Fruit fly (Drosophila melanogaster) whole organism: Measurements from ENCODE around the gene TfIIEbeta.

Experiments
- CG8478 ChIP-seq: fragments of >200 bp; optimal IDR thresholded peaks from 2 replicates; lab custom pipeline; 2018; ENCODE audit warnings: inconsistent platforms
- Dll ChIP-seq: fragments of >200 bp; optimal IDR thresholded peaks from 2 replicates; lab custom pipeline; 2017
- EcR ChIP-seq, 2 experiments: fragments of >200 bp; optimal IDR thresholded peaks; 2 replicates each; lab custom pipeline; 2017; ENCODE audit warnings: missing biosample characterization in 2 of 2, missing genetic modification characterization in 2 of 2, missing genetic modification reagents in 2 of 2
- pan ChIP-seq: fragments of >200 bp; optimal IDR thresholded peaks from 2 replicates; lab custom pipeline; 2017
- psq ChIP-seq: fragments of >200 bp; optimal IDR thresholded peaks from 2 replicates; lab custom pipeline; 2017
- usp ChIP-seq: fragments of >200 bp; optimal IDR thresholded peaks from 2 replicates; lab custom pipeline; 2017; ENCODE audit warnings: missing biosample characterization, missing genetic modification characterization, mixed read lengths

TfIIEbeta gene

DNA sequence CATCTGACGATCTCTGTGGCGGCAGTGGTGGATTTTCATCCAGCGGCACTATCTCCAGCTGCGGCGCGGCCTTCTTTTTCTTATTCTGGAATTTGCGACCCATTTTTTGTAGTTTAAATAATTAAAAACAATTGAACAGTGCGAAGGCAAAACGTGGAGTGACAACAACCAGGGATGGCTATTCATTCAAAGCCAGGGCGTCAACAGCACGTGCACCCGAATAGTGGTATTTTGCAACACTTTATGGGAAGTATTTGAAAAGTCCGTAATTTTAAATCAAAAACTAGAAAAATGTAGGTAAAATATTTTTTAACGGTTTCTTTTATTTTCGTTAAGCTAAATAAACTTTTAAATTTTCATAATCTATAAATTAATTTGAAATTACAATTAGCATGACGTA lies 4.2 kb upstream of the TfIIEbeta start, which contains the start of gene CG11583:
CG11583 (minus strand) TSS at position 191 of the 400 bp plus-strand sequence.
- no peak for TF ChIP-seq Dll (lab: Kevin White, UChicago)

DNA sequence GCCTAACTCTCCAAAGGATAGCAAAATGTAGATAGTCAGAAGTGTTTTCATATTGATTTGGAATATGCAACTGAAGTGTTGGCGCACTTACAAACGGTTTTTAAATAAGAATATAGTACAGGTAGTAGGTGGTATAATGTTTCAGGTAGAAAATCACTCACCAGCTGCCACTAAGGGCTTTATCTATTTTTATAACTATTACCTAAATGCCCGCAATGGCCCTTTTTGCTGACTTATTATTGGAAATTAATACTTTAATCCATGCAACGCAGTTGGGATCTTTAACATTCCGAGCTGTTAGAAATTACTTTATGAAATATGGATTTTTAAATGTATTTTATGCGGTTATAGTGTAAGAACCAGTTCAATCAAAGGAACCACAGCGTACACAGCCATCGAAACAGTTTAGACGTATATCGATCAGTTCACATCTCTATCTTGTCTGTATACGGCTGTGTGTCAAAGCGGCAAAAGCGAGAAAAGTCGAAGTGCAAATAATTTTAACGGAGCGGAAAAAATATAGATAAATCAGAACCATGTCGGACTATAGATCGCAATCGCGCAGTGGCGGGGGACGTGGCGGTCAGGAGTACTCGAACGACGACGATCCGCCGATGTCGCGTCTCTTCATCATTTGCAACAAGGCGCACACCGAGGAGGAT lies 3.3 kb upstream of the TfIIEbeta start, which contains the start of the genes srw and CG1316:
srw (minus strand) TSS at position 51 of the 662 bp plus-strand sequence.
CG1316 (plus strand) TSS at position 424 of the 662 bp plus-strand sequence.
- no peak for TF ChIP-seq pan (lab: Kevin White, UChicago)
- TF ChIP-seq psq (lab: Kevin White, UChicago), result no peak
- TF ChIP-seq EcR (GFP tag; optimal IDR thresholded peaks at IDR 0.05; lab: Kevin White, UChicago), result no peak
- TF ChIP-seq Dll (lab: Kevin White, UChicago), result no peak
- TF ChIP-seq CG8478 (lab: Kevin White, UChicago), result no peak
- TF ChIP-seq usp (GFP tag; lab: Kevin White, UChicago), result no peak

DNA sequence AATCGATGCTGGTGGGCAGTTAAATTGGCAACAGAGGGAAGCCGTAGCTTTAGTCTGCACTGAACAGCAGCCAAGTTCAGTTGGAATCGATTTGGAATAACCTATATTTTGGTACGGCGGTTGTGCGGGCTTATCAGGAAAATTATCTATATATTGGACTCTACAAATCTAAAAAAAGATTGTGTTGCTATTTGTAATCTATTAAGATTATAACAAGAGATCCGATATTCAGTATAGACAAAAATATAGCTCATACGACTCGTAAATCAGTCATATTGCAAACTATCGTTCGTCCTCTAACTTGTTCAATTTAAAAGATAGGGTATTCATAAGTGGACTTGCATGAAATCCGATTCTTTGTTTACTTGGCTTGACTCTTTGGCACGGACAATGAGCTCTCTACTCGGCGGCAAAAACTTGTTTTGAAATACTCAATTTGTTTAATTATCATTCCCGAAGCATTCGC lies 1.8 kb downstream of the TfIIEbeta start, which contains the start of gene Hexo1:
Hexo1 (plus strand) TSS at position 51 of the 466 bp plus-strand sequence.
- TF ChIP-seq psq (lab: Kevin White, UChicago), result no peak
- no peak for TF ChIP-seq Dll (lab: Kevin White, UChicago)
- no peak for TF ChIP-seq CG8478 (lab: Kevin White, UChicago)
- no peak for TF ChIP-seq EcR (GFP tag; optimal IDR thresholded peaks at IDR 0.05; lab: Kevin White, UChicago)
- no peak for TF ChIP-seq pan (lab: Kevin White, UChicago)
- TF ChIP-seq usp (GFP tag; lab: Kevin White, UChicago), result no peak

DNA sequence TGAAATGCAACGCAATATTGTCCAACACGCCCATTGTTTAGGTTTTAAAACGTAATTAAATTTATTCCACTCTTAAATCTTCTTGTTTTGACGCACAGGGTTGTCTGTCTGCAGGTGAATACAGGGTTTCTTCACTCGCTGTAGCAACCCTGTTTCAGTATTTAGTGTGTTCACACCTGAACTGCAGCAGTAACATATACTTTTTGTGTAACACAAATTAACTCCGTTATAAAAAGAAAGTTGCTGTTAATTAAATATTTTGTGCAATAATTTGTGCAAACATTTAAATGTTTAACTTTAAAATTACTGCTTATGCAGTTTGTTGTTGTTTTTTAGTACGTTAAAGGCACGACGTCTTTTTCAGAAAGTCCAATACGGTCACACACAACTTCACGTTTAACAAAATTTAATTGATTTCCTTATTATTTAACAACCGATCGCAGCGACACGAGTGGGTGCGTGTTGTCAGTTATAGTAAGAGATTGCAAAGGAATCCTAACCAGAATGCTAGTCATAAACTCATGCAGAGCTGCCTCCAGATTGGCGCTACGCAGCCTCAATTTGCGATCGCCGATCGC lies 5.4 kb downstream of the TfIIEbeta start, which contains the start of the genes CG15012 and Fdx2:
CG15012 (minus strand) TSS at position 127 of the 578 bp plus-strand sequence.
Fdx2 (plus strand) TSS at position 363 of the 578 bp plus-strand sequence.
- TF ChIP-seq EcR (GFP tag; optimal IDR thresholded peaks at IDR 0.05; lab: Kevin White, UChicago) (no peak), pan (lab: Kevin White, UChicago) (no peak), psq (lab: Kevin White, UChicago) (no peak), usp (GFP tag; lab: Kevin White, UChicago) (no peak), Dll (lab: Kevin White, UChicago) (no peak), CG8478 (lab: Kevin White, UChicago) (no peak)

DNA sequence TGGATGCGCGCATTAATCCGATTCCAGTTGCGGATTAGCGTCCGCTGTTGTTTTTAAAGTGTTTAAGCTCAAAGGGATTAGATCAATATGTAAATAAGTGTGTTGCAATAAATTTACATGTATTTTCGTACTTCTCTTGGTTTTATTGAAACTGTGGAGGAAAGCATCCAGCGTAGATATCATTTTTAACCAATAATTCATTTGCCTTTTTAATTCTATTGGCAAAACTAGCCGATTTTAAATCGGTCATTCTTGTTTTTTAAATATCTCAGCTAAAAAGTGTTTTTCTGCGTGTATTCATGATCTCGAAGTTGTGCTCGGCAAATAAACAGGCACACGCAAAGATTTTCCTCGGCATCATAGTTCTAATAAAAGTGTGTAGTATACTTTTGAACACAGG lies 6.5 kb downstream of the TfIIEbeta start:
- TF ChIP-seq EcR (GFP tag; optimal IDR thresholded peaks at IDR 0.05; lab: Kevin White, UChicago), result no peak
- TF ChIP-seq CG8478 (lab: Kevin White, UChicago), result no peak
- no peak for TF ChIP-seq psq (lab: Kevin White, UChicago)
- no peak for TF ChIP-seq usp (GFP tag; lab: Kevin White, UChicago)
- TF ChIP-seq pan (lab: Kevin White, UChicago), result no peak
- no peak for TF ChIP-seq Dll (lab: Kevin White, UChicago)

DNA sequence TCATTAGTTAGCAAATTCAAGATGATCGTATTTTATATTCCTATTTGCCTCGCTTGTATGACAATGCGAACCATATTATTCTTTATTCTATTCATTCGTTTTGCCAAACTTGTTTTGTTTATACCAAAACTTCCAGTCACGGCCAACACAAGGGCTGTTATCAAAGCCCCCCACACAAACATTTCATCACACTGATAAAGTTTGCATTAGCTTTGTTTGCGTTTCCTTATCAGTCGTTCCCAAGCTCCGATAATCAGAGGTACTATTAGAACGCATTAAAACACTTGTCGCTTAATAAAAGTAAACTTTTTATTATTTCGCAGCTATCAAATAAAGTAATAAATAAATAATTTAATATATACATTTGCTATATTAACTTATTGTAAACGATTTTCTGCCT lies 6.9 kb downstream of the TfIIEbeta start:
- TF ChIP-seq psq (lab: Kevin White, UChicago) (no peak), Dll (lab: Kevin White, UChicago) (no peak), pan (lab: Kevin White, UChicago) (no peak), CG8478 (lab: Kevin White, UChicago) (no peak), EcR (GFP tag; optimal IDR thresholded peaks at IDR 0.05; lab: Kevin White, UChicago) (no peak), usp (GFP tag; lab: Kevin White, UChicago) (no peak)

DNA sequence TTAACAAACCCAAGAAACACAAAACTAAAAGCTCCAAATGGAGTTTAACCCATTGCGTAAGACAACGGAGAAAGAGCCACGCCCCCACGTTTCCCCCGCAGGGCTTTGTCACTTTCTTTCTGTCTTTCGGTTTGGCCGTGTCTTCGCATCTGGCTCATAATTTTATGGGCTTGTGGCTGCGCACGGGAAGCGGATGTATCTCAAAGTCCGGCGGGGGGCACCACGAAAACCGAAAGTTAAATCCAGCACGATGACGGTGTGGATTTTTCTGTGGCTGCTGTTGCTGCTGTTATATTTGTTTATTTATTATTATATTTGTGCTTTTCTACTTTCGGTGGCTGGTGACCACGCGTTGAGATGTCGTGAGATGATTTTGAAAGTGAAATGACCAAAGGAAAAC lies 9.9 kb downstream of the TfIIEbeta start:
- TF ChIP-seq pan (lab: Kevin White, UChicago), result no peak
- no peak for TF ChIP-seq usp (GFP tag; lab: Kevin White, UChicago)
- no peak for TF ChIP-seq Dll (lab: Kevin White, UChicago)
- no peak for TF ChIP-seq CG8478 (lab: Kevin White, UChicago)
- TF ChIP-seq EcR (GFP tag; optimal IDR thresholded peaks at IDR 0.05; lab: Kevin White, UChicago), result no peak
- TF ChIP-seq psq (lab: Kevin White, UChicago), result no peak

DNA sequence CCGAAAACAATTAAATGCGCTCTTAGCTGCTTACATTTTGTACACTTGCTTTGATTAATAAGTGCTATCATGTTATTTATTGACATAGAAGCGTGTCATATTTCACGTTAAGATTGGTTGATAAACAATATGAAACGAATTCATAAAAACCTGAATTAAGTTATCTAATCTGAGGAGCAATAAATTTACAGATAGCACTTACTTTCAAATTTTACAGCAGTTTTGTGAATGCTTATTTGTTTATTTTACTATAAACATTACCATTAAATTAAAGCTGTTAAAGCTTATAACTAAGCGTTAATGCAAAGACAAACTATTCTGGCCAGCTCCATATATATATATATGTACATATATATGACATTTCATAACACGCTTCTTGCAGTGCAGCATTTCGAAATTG lies 15.2 kb downstream of the TfIIEbeta start:
- TF ChIP-seq CG8478 (lab: Kevin White, UChicago) (no peak), pan (lab: Kevin White, UChicago) (no peak), psq (lab: Kevin White, UChicago) (no peak), Dll (lab: Kevin White, UChicago) (no peak), EcR (GFP tag; optimal IDR thresholded peaks at IDR 0.05; lab: Kevin White, UChicago) (no peak), usp (GFP tag; lab: Kevin White, UChicago) (no peak)

DNA sequence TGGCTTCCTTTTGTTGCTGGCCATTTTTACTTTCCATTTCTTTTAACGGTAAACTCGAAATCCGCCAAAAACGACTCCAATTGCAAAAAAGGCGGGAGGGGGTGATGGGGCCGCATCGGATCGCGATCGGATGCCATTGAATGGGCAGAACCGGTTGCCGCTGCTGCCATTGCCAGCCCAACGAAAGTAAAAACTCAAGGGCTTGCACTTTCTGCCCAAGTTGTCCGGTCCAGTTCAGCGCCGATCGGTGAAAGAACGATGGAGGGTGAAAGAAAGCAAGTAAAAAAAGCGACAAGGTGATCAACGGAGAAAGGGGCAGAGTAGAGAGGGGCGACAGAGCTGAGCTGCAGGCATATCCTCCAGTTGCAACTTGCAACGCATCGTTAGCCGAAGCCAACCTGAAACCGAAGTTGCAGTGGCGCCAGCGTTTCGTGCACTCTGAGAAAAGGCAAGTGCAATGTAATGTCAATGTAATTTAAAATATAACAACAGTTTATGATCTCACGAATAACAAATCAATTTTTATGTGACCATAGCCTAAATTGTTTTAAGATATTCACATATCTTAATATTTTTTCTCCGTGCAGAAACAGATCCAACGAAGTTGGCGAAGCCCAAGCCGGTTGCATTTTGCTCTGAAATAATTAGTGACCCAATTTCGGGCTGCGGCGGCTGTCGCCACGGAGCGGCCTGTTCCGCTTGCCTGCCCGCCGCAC lies 17.6 kb downstream of the TfIIEbeta start:
- TF ChIP-seq psq (lab: Kevin White, UChicago), result no peak
- no peak for TF ChIP-seq usp (GFP tag; lab: Kevin White, UChicago)
- no peak for TF ChIP-seq CG8478 (lab: Kevin White, UChicago)
- TF ChIP-seq EcR (GFP tag; optimal IDR thresholded peaks at IDR 0.05; lab: Kevin White, UChicago), result no peak
- TF ChIP-seq Dll (lab: Kevin White, UChicago), result no peak

DNA sequence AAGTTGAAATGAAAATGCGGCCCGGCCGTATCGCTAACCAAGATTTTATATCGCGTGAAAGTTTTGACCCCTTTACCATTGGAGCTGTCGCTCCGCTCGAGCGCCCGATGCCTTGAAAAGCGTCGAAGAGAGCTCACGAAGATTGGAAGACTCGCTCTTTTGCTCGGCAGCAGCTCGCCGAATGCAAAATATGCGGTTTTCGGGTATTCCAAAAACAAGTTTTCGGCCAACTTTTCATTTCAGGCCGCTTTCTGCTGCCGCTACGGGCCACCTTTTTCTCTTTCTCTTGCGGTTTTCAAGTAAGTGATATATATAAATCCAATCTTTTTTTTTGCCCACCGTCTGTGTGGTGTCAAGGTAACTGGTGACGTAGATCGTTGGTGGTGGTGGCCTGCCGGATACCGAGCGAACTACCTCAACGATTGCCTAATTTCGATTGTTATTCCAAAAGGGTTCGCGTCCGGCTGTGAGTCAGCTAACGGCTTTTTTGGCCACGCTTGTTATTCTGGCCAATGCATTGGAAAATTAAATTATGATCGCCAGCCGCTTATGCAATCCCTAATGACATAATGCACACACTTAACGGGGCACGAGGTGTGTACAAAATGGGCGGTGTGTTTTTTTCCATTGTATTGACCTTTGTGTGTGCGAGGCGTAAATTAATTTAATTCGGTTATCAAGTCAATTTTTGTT lies 21.0 kb downstream of the TfIIEbeta start, which contains the start of gene dyl:
dyl (minus strand) TSS at position 28 of the 693 bp plus-strand sequence.
- TF ChIP-seq EcR (GFP tag; optimal IDR thresholded peaks at IDR 0.05; lab: Kevin White, UChicago), result no peak
- no peak for TF ChIP-seq pan (lab: Kevin White, UChicago)
- no peak for TF ChIP-seq psq (lab: Kevin White, UChicago)
- no peak for TF ChIP-seq Dll (lab: Kevin White, UChicago)
- no peak for TF ChIP-seq usp (GFP tag; lab: Kevin White, UChicago)
- no peak for TF ChIP-seq CG8478 (lab: Kevin White, UChicago)
